Worm (Caenorhabditis elegans) whole organism, L1 larva: ENCODE measurements around the gene R10E8.6.
"Not testable (repeated sequence)": the region's sequence is repeated elsewhere in the genome, so short reads cannot be mapped to it uniquely, and the experiment has no call there.

Source experiments
- C16A3.4 ChIP-seq: fragments of 150-350 bp; optimal IDR thresholded peaks from 2 replicates; lab custom pipeline; 2014; ENCODE audit warnings: missing biosample characterization, missing genetic modification characterization
- F16B12.6 ChIP-seq: fragments of 150-350 bp; optimal IDR thresholded peaks from 2 replicates; lab custom pipeline; 2014; ENCODE audit warnings: missing biosample characterization, missing genetic modification characterization
- aly-2 ChIP-seq: fragments of 150-350 bp; optimal IDR thresholded peaks from 2 replicates; lab custom pipeline; 2014; ENCODE audit warnings: missing biosample characterization, missing genetic modification characterization
- blmp-1 ChIP-seq: fragments of 150-350 bp; optimal IDR thresholded peaks from 2 replicates; lab custom pipeline; 2014; ENCODE audit warnings: missing biosample characterization, missing genetic modification characterization
- ceh-63 ChIP-seq: fragments of 200-800 bp; sonication (Bioruptor generic); optimal IDR thresholded peaks from 2 replicates; lab custom pipeline; 2018; ENCODE audit warnings: mild to moderate bottlenecking, missing genetic modification characterization, missing compliant biosample characterization
- ceh-8 ChIP-seq: fragments of 200-800 bp; sonication (Bioruptor generic); optimal IDR thresholded peaks from 2 replicates; lab custom pipeline; 2018; ENCODE audit warnings: mild to moderate bottlenecking, missing genetic modification characterization, moderate library complexity, missing compliant biosample characterization
- ceh-82 ChIP-seq, 3 experiments: fragments of 150-350 bp in 1 of 3; sonication (generic microtip) in 2 of 3; optimal IDR thresholded peaks; 2 replicates each; lab custom pipeline; 2014 to 2017; ENCODE audit warnings: missing biosample characterization in 3 of 3, missing genetic modification characterization in 3 of 3
- dsc-1 ChIP-seq: sonication (generic microtip); optimal IDR thresholded peaks from 2 replicates; lab custom pipeline; 2016; ENCODE audit warnings: mild to moderate bottlenecking, missing genetic modification characterization, missing compliant biosample characterization
- egl-13 ChIP-seq: sonication (generic microtip); optimal IDR thresholded peaks from 2 replicates; lab custom pipeline; 2016; ENCODE audit warnings: missing genotype, missing genetic modification reagents, missing genetic modification characterization, missing compliant biosample characterization
- egl-27 ChIP-seq, 2 experiments: fragments of 150-350 bp in 1 of 2; sonication (generic microtip); optimal IDR thresholded peaks; 3 replicates each; lab custom pipeline; 2017 to 2018; ENCODE audit warnings: missing biosample characterization in 2 of 2, missing genetic modification characterization in 2 of 2, missing genetic modification reagents in 2 of 2
- elt-3 ChIP-seq, 6 experiments: fragments of 150-350 bp in 1 of 6; sonication (generic microtip); optimal IDR thresholded peaks; 2 replicates each; lab custom pipeline; 2017 to 2018; ENCODE audit warnings: missing biosample characterization in 6 of 6, missing genetic modification characterization in 6 of 6, inconsistent platforms in 1 of 6
- fkh-10 ChIP-seq: sonication (generic microtip); optimal IDR thresholded peaks from 2 replicates; lab custom pipeline; 2017; ENCODE audit warnings: missing biosample characterization, missing genetic modification reagents, missing genetic modification characterization
- fkh-4 ChIP-seq: sonication (generic microtip); optimal IDR thresholded peaks from 2 replicates; lab custom pipeline; 2016; ENCODE audit warnings: missing compliant biosample characterization, missing genetic modification characterization, borderline replicate concordance
- hlh-4 ChIP-seq: sonication (generic microtip); optimal IDR thresholded peaks from 2 replicates; lab custom pipeline; 2016; ENCODE audit warnings: mild to moderate bottlenecking, missing genetic modification characterization, missing compliant biosample characterization
- hpl-2 ChIP-seq: fragments of 150-350 bp; optimal IDR thresholded peaks from 2 replicates; lab custom pipeline; 2014; ENCODE audit warnings: missing biosample characterization, missing genetic modification reagents, missing genetic modification characterization
- lin-13 ChIP-seq: fragments of 150-350 bp; optimal IDR thresholded peaks from 2 replicates; lab custom pipeline; 2014; ENCODE audit warnings: missing biosample characterization, missing genetic modification reagents, missing genetic modification characterization
- lin-14 ChIP-seq: fragments of 200-800 bp; sonication (Bioruptor generic); optimal IDR thresholded peaks from 2 replicates; lab custom pipeline; 2018; ENCODE audit warnings: mild to moderate bottlenecking, missing genetic modification characterization, moderate library complexity, missing compliant biosample characterization
- lsy-2 ChIP-seq, 2 experiments: fragments of 150-350 bp; optimal IDR thresholded peaks; 2 replicates each; lab custom pipeline; 2014; ENCODE audit warnings: missing biosample characterization in 2 of 2, missing genetic modification characterization in 2 of 2
- mab-9 ChIP-seq: fragments of 200-800 bp; sonication (Bioruptor generic); IDR thresholded peaks from 2 replicates; pipeline ENCODE4 v1.3.6; 2022; ENCODE audit warnings: missing genetic modification reagents, missing genetic modification characterization, missing compliant biosample characterization
- mdl-1 ChIP-seq, 2 experiments: fragments of 150-350 bp; optimal IDR thresholded peaks; 2 replicates each; lab custom pipeline; 2014 to 2017; ENCODE audit warnings: missing biosample characterization in 2 of 2, missing genetic modification characterization in 2 of 2, inconsistent platforms in 1 of 2
- mef-2 ChIP-seq: fragments of 150-350 bp; optimal IDR thresholded peaks from 2 replicates; lab custom pipeline; 2014; ENCODE audit warnings: missing biosample characterization, missing genetic modification characterization
- mep-1 ChIP-seq: fragments of 150-350 bp; optimal IDR thresholded peaks from 2 replicates; lab custom pipeline; 2014; ENCODE audit warnings: missing biosample characterization, missing genetic modification characterization
- nhr-11 ChIP-seq: fragments of 150-350 bp; optimal IDR thresholded peaks from 2 replicates; lab custom pipeline; 2014; ENCODE audit warnings: missing biosample characterization, missing genetic modification characterization
- nhr-237 ChIP-seq: fragments of 150-350 bp; optimal IDR thresholded peaks from 2 replicates; lab custom pipeline; 2014; ENCODE audit warnings: missing biosample characterization, missing genetic modification characterization
- nhr-28 ChIP-seq: fragments of 150-350 bp; optimal IDR thresholded peaks from 2 replicates; lab custom pipeline; 2014; ENCODE audit warnings: missing biosample characterization, missing genetic modification characterization
- nhr-47 ChIP-seq: sonication (generic microtip); optimal IDR thresholded peaks from 2 replicates; lab custom pipeline; 2016; ENCODE audit warnings: mild to moderate bottlenecking, missing genetic modification characterization, moderate library complexity, missing compliant biosample characterization
- nhr-90 ChIP-seq: sonication (generic microtip); optimal IDR thresholded peaks from 2 replicates; lab custom pipeline; 2016; ENCODE audit warnings: mild to moderate bottlenecking, missing genetic modification characterization, missing compliant biosample characterization; ENCODE audit not compliant: poor library complexity
- pag-3 ChIP-seq: sonication (generic microtip); optimal IDR thresholded peaks from 2 replicates; lab custom pipeline; 2017; ENCODE audit warnings: missing genetic modification characterization, mild to moderate bottlenecking, missing compliant biosample characterization, antibody characterized with exemption, borderline replicate concordance; ENCODE audit not compliant: insufficient read depth
- pqm-1 ChIP-seq: sonication (generic microtip); optimal IDR thresholded peaks from 3 replicates; lab custom pipeline; 2017; ENCODE audit warnings: missing biosample characterization, missing genetic modification characterization
- snu-23 ChIP-seq: sonication (generic microtip); optimal IDR thresholded peaks from 2 replicates; lab custom pipeline; 2016; ENCODE audit warnings: missing genetic modification characterization, missing compliant biosample characterization
- swsn-7 ChIP-seq: sonication (generic microtip); optimal IDR thresholded peaks from 2 replicates; lab custom pipeline; 2016; ENCODE audit warnings: missing genetic modification characterization, missing compliant biosample characterization
- tbx-2 ChIP-seq: sonication (generic microtip); optimal IDR thresholded peaks from 2 replicates; lab custom pipeline; 2016; ENCODE audit warnings: missing genetic modification characterization, missing compliant biosample characterization
- unc-130 ChIP-seq: fragments of 150-350 bp; optimal IDR thresholded peaks from 2 replicates; lab custom pipeline; 2017; ENCODE audit warnings: missing biosample characterization, missing genetic modification characterization, inconsistent platforms
- unc-86 ChIP-seq: sonication (generic microtip); optimal IDR thresholded peaks from 2 replicates; lab custom pipeline; 2016; ENCODE audit warnings: missing genetic modification characterization, missing compliant biosample characterization
- vab-15 ChIP-seq: sonication (generic microtip); optimal IDR thresholded peaks from 2 replicates; lab custom pipeline; 2017; ENCODE audit warnings: missing genotype, mild to moderate bottlenecking, missing genetic modification characterization, missing compliant biosample characterization

R10E8.6 gene

ce11 chrV:18224353-18224752 is 41.8 kb downstream of the R10E8.6 start, which contains the start of gene F16H6.10:
TSS of gene F16H6.10 (minus strand) at chrV:18224453.
- TF ChIP-seq nhr-90 (tag; lab: Kevin White, UChicago) (no peak), swsn-7 (tag; lab: Kevin White, UChicago) (no peak), ceh-82 (tag; optimal IDR thresholded peaks at IDR 0.05; lab: Kevin White, UChicago) (no peak), ceh-63 (GFP tag; lab: Kevin White, UChicago) (no peak), vab-15 (tag; lab: Kevin White, UChicago) (no peak), ceh-8 (GFP tag; lab: Kevin White, UChicago) (no peak), nhr-11 (no peak), hlh-4 (no peak), pag-3 (tag; lab: Kevin White, UChicago) (no peak), lin-14 (no peak), aly-2 (tag; lab: Kevin White, UChicago) (no peak), nhr-47 (tag; lab: Kevin White, UChicago) (no peak), mef-2 (tag; lab: Kevin White, UChicago) (no peak), egl-13 (tag; lab: Kevin White, UChicago) (no peak), dsc-1 (no peak), mep-1 (tag; lab: Kevin White, UChicago) (no peak)

DNA sequence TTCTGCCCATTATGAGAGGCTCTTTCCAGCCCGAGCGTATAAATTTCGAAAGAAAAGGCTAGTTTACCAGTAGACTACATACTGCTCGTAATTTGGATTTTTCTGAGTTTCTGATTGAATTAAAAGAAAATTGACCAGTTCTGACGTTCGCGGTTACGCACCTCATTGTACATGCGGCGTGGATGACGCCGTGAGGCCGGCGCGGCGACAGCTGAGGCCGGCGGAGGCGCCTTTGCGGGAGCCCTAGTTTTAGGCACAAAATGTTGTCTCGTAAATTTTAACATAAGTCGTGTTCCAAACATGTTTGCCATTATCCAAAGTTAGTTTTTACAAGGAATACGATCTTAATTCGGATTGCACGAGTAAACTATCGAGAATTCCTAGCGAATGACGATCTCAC is 49.4 kb downstream of the R10E8.6 start, which contains the start of gene F16H6.9:
F16H6.9 (plus strand) TSS at position 301 of the 400 bp plus-strand sequence.
- not testable (repeated sequence) for TF ChIP-seq elt-3 (tag; optimal IDR thresholded peaks at IDR 0.05; lab: Kevin White, UChicago); blmp-1 (tag; lab: Kevin White, UChicago); nhr-237 (tag; lab: Kevin White, UChicago)

DNA sequence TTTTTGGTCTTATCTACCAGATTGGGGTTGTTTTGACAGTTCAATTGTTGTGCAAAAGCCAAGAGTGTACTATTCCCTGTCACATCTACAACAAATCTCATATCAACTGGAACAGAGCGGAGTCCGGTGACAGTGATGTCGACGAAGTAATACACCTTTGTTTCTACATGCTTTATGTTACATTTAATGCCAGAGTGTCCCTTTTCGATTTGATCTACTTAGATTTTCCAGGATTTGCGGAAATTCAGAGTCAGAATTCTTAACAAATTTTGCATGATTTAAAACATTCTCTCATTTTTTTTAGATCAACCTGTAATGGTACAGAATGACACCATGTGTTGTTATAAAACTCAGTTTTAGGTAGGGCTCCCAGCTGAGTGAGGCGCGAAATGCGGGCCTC is 50.0 kb downstream of the R10E8.6 start, which contains the start of gene F16H6.8:
F16H6.8 (minus strand) TSS at position 101 of the 400 bp plus-strand sequence.
- not testable (repeated sequence) for TF ChIP-seq unc-130 (tag; lab: Kevin White, UChicago); ceh-63 (GFP tag; lab: Kevin White, UChicago); fkh-4 (tag; lab: Kevin White, UChicago)
- TF ChIP-seq, all 84 proteins: peak for 0; not testable (repeated sequence) for 84

- TF ChIP-seq mab-9 (GFP tag; lab: Robert Waterston, UW) (no peak), egl-27 (tag; optimal IDR thresholded peaks at IDR 0.05; lab: Kevin White, UChicago) (no peak), blmp-1 (tag; lab: Kevin White, UChicago) (no peak), nhr-90 (tag; lab: Kevin White, UChicago) (no peak), nhr-11 (no peak), pqm-1 (tag; lab: Kevin White, UChicago) (no peak), lin-13 (GFP tag; lab: Kevin White, UChicago) (no peak), nhr-28 (tag; lab: Kevin White, UChicago) (no peak), F16B12.6 (tag; lab: Kevin White, UChicago) (no peak), C16A3.4 (tag; lab: Kevin White, UChicago) (no peak), hlh-4 (no peak), mep-1 (tag; lab: Kevin White, UChicago) (no peak), tbx-2 (tag; lab: Kevin White, UChicago) (no peak), fkh-10 (GFP tag; lab: Kevin White, UChicago) (no peak), hpl-2 (GFP tag; lab: Kevin White, UChicago) (no peak), unc-86 (tag; lab: Kevin White, UChicago) (no peak), nhr-237 (tag; lab: Kevin White, UChicago) (no peak), snu-23 (GFP tag; lab: Kevin White, UChicago) (no peak), lsy-2 (tag; optimal IDR thresholded peaks at IDR 0.05; lab: Kevin White, UChicago) (no peak), mdl-1 (tag; optimal IDR thresholded peaks at IDR 0.05; lab: Kevin White, UChicago) (no peak)
- TF ChIP-seq, all 84 proteins: peak for 0
These were observed 53.3 kb downstream of the R10E8.6 start for ce11 chrV:18212848-18213247.
